Worm (Caenorhabditis elegans) whole organism, L3 larva: ENCODE data around the gene K05F1.14.

Source experiments
- R02D3.7 ChIP-seq: fragments of 150-350 bp; optimal IDR thresholded peaks from 2 replicates; lab custom pipeline; 2014; ENCODE audit warnings: missing biosample characterization, missing genetic modification characterization
- ama-1 ChIP-seq: fragments of 150-350 bp; optimal IDR thresholded peaks from 2 replicates; lab custom pipeline; 2018
- ceh-16 ChIP-seq: sonication (generic microtip); optimal IDR thresholded peaks from 2 replicates; lab custom pipeline; 2017; ENCODE audit warnings: missing biosample characterization, missing genetic modification characterization
- ceh-28 ChIP-seq: fragments of 150-350 bp; optimal IDR thresholded peaks from 2 replicates; lab custom pipeline; 2014; ENCODE audit warnings: missing biosample characterization, missing genetic modification reagents, missing genetic modification characterization
- egl-27 ChIP-seq: sonication (generic microtip); optimal IDR thresholded peaks from 4 replicates; lab custom pipeline; 2017; ENCODE audit warnings: missing biosample characterization, missing genetic modification reagents, missing genetic modification characterization
- elt-3 ChIP-seq, 3 experiments: fragments of 150-350 bp in 1 of 3; sonication (generic microtip) in 2 of 3; optimal IDR thresholded peaks; 2 replicates in 2 of 3; 4 replicates in 1 of 3; lab custom pipeline; 2014 to 2017; ENCODE audit warnings: missing biosample characterization in 3 of 3, missing genetic modification characterization in 3 of 3
- nhr-76 ChIP-seq: fragments of 150-350 bp; sonication (generic microtip); optimal IDR thresholded peaks from 5 replicates; lab custom pipeline; 2014; ENCODE audit warnings: missing biosample characterization, missing genetic modification characterization
- pha-4 ChIP-seq: fragments of 150-350 bp; optimal IDR thresholded peaks from 2 replicates; lab custom pipeline; 2014; ENCODE audit warnings: missing biosample characterization, missing genetic modification reagents, missing genetic modification characterization
- pqm-1 ChIP-seq: fragments of 150-350 bp; optimal IDR thresholded peaks from 2 replicates; lab custom pipeline; 2017; ENCODE audit warnings: missing biosample characterization, missing genetic modification characterization, inconsistent platforms
- skn-1 ChIP-seq: fragments of 150-350 bp; optimal IDR thresholded peaks from 2 replicates; lab custom pipeline; 2014; ENCODE audit warnings: missing biosample characterization, missing genetic modification characterization
- snpc-4 ChIP-seq: fragments of 150-350 bp; optimal IDR thresholded peaks from 2 replicates; lab custom pipeline; 2014; ENCODE audit warnings: missing biosample characterization, missing genetic modification characterization
- unc-62 ChIP-seq: fragments of 150-350 bp; sonication (generic microtip); optimal IDR thresholded peaks from 4 replicates; lab custom pipeline; 2014; ENCODE audit warnings: missing biosample characterization, missing genetic modification reagents, missing genetic modification characterization

DNA sequence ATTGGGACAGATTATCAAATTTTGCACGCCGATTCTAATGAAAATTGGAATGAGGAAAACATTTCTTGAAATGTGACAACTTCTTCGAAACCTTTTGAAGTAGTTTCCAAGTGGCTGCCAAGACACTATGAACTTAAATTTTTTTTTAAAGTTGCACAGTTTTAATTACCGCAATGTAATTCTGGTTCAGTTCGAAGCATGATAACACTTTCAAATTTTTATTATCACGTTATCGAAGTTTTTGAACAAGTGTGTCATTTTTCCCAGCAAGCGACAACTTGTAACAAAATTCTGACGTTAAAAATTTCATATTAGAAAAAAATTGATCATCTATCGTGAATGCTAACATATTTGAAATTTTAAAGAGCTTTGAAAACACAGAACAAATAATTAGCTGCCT, 49.6 kb downstream of the K05F1.14 start:
- TF ChIP-seq ceh-28 (no peak), elt-3 (tag; optimal IDR thresholded peaks at IDR 0.05; lab: Kevin White, UChicago) (no peak), R02D3.7 (no peak), pha-4 (tag; lab: Kevin White, UChicago) (no peak), nhr-76 (tag; lab: Kevin White, UChicago) (no peak), ama-1 (lab: Kevin White, UChicago) (no peak), snpc-4 (no peak), unc-62 (GFP tag; lab: Kevin White, UChicago) (no peak), ceh-16 (no peak), egl-27 (tag; lab: Kevin White, UChicago) (no peak), skn-1 (tag; lab: Kevin White, UChicago) (no peak), pqm-1 (tag; lab: Kevin White, UChicago) (no peak)
